Worm (Caenorhabditis elegans) whole organism, young adult: ENCODE results near the gene F09C8.1.

Experiments
- B0261.1 ChIP-seq: sonication (generic microtip); optimal IDR thresholded peaks from 2 replicates; lab custom pipeline; 2016; ENCODE audit warnings: mild to moderate bottlenecking, missing genetic modification characterization, moderate library complexity, missing compliant biosample characterization
- K12H6.12 ChIP-seq: fragments of 200-800 bp; sonication (Bioruptor generic); optimal IDR thresholded peaks from 2 replicates; lab custom pipeline; 2018; ENCODE audit warnings: mild to moderate bottlenecking, missing genetic modification characterization, missing compliant biosample characterization
- Y67H2A.10 ChIP-seq: fragments of 200-800 bp; sonication (Bioruptor generic); conservative IDR thresholded peaks from 2 replicates; pipeline ENCODE4 v1.3.6; 2022; ENCODE audit warnings: missing genetic modification reagents, missing genetic modification characterization, missing compliant biosample characterization
- let-526 ChIP-seq: fragments of 200-800 bp; sonication (Bioruptor generic); IDR thresholded peaks from 2 replicates; pipeline ENCODE4 v1.3.6; 2022; ENCODE audit warnings: missing genetic modification reagents, missing genetic modification characterization, missing compliant biosample characterization
- lin-26 ChIP-seq: fragments of 200-800 bp; sonication (Bioruptor generic); IDR thresholded peaks from 2 replicates; pipeline ENCODE4 v1.3.6; 2022; ENCODE audit warnings: missing genetic modification reagents, missing genetic modification characterization, missing compliant biosample characterization
- madf-3 ChIP-seq: fragments of 200-800 bp; sonication (Bioruptor generic); IDR thresholded peaks from 2 replicates; pipeline ENCODE4 v1.3.6; 2022; ENCODE audit warnings: missing genetic modification reagents, missing genetic modification characterization, missing compliant biosample characterization
- snpc-4 ChIP-seq, 5 experiments: fragments of 150-350 bp in 1 of 5; sonication (generic microtip) in 4 of 5; optimal IDR thresholded peaks; 2 replicates each; lab custom pipeline; 2014 to 2018; ENCODE audit warnings: missing genetic modification characterization in 5 of 5, missing biosample characterization in 3 of 5, antibody characterized with exemption in 2 of 5, mild to moderate bottlenecking in 2 of 5, missing compliant biosample characterization in 2 of 5, missing genotype in 2 of 5, moderate library complexity in 2 of 5, missing genetic modification reagents in 1 of 5
- ztf-18 ChIP-seq: sonication (generic microtip); optimal IDR thresholded peaks from 2 replicates; lab custom pipeline; 2016; ENCODE audit warnings: missing genotype, mild to moderate bottlenecking, missing genetic modification characterization, missing compliant biosample characterization

F09C8.1 gene

DNA sequence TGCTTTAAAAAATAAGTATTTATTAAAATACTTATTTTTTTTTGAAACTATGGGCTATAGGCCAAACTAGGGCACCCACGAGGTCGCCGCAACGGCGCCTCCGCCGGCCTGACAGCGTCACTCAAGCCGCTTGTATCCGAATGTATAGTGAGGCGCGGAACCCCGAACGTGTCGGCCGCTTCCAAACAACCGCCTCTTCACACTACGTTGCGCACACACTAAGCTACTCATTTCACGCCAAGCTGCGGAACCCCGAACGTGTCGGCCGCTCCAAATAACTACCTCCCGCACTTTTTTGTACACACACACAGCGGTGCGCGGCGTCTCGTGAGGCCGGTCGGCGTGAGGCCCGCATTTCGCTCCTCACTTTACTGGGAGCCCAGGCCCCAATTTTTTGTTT is 50.4 kb downstream of the F09C8.1 start (continued):
- TF ChIP-seq K12H6.12 (tag; lab: Kevin White, UChicago) = no peak
- no peak for TF ChIP-seq Y67H2A.10 (GFP tag; lab: Robert Waterston, UW)
- TF ChIP-seq snpc-4 (GFP tag; optimal IDR thresholded peaks at IDR 0.05; lab: Kevin White, UChicago) = no peak
- TF ChIP-seq snpc-4 (tag; optimal IDR thresholded peaks at IDR 0.05; lab: Kevin White, UChicago) = peak in 2 of 4 experiments; percentile 79 to 87
- no peak for TF ChIP-seq let-526 (GFP tag; lab: Robert Waterston, UW)
- TF ChIP-seq lin-26 (GFP tag; lab: Robert Waterston, UW) = no peak
- TF ChIP-seq madf-3 (GFP tag; lab: Robert Waterston, UW) = no peak
- TF ChIP-seq B0261.1 = no peak
- no peak for TF ChIP-seq ztf-18 (tag; lab: Kevin White, UChicago)
- TF ChIP-seq, all 124 proteins: peak for 4
